Worm (Caenorhabditis elegans) whole organism, young adult: ENCODE measurements around the gene dyf-19.
A peak's percentile ranks its signal among the peaks of the same experiment; 100 is the strongest.

Experiments used
- B0019.2 ChIP-seq: fragments of 200-800 bp; sonication (Bioruptor generic); conservative IDR thresholded peaks from 2 replicates; pipeline ENCODE4 v1.3.6; 2022; ENCODE audit warnings: missing genetic modification reagents, missing genetic modification characterization, missing compliant biosample characterization
- B0035.1 ChIP-seq: sonication (generic microtip); optimal IDR thresholded peaks from 2 replicates; lab custom pipeline; 2016; ENCODE audit warnings: missing genetic modification characterization, mild to moderate bottlenecking, missing compliant biosample characterization, missing genotype, missing genetic modification reagents
- B0336.3 ChIP-seq: fragments of 200-800 bp; sonication (Bioruptor generic); IDR thresholded peaks from 2 replicates; pipeline ENCODE4 v1.3.6; 2022; ENCODE audit warnings: missing genetic modification characterization, missing compliant biosample characterization
- C17E4.6 ChIP-seq: fragments of 200-800 bp; sonication (Bioruptor generic); IDR thresholded peaks from 2 replicates; pipeline ENCODE4 v1.3.6; 2022; ENCODE audit warnings: missing genetic modification reagents, missing genetic modification characterization, missing compliant biosample characterization
- F39B2.1 ChIP-seq: fragments of 200-800 bp; sonication (Bioruptor generic); IDR thresholded peaks from 2 replicates; pipeline ENCODE4 v1.3.6; 2022; ENCODE audit warnings: missing genetic modification reagents, missing genetic modification characterization, missing compliant biosample characterization
- F52B5.7 ChIP-seq: sonication (generic microtip); optimal IDR thresholded peaks from 2 replicates; lab custom pipeline; 2016; ENCODE audit warnings: mild to moderate bottlenecking, missing genetic modification characterization, missing compliant biosample characterization
- Y79H2A.3 ChIP-seq: fragments of 200-800 bp; sonication (Bioruptor generic); conservative IDR thresholded peaks from 2 replicates; pipeline ENCODE4 v1.3.6; 2022; ENCODE audit warnings: missing genetic modification reagents, missing genetic modification characterization, missing compliant biosample characterization
- ama-1 ChIP-seq, 3 experiments: fragments of 150-350 bp in 1 of 3; sonication (generic microtip) in 2 of 3; optimal IDR thresholded peaks; 2 replicates each; lab custom pipeline; 2014 to 2018; ENCODE audit warnings: missing biosample characterization in 2 of 3, missing genetic modification characterization in 2 of 3, missing genetic modification reagents in 2 of 3
- aptf-2 ChIP-seq: fragments of 200-800 bp; sonication (Bioruptor generic); conservative IDR thresholded peaks from 2 replicates; pipeline ENCODE4 v1.3.6; 2022; ENCODE audit warnings: missing genetic modification reagents, missing genetic modification characterization, missing compliant biosample characterization
- aptf-3 ChIP-seq: fragments of 200-800 bp; sonication (Bioruptor generic); IDR thresholded peaks from 2 replicates; pipeline ENCODE4 v1.3.6; 2022; ENCODE audit warnings: missing genetic modification characterization, missing compliant biosample characterization
- athp-1 ChIP-seq: sonication (generic microtip); optimal IDR thresholded peaks from 2 replicates; lab custom pipeline; 2017; ENCODE audit warnings: mild to moderate bottlenecking, missing genetic modification characterization, missing compliant biosample characterization
- attf-3 ChIP-seq: fragments of 200-800 bp; sonication (Bioruptor generic); conservative IDR thresholded peaks from 2 replicates; pipeline ENCODE4 v1.3.6; 2022; ENCODE audit warnings: missing genetic modification reagents, missing genetic modification characterization, missing compliant biosample characterization
- bed-2 ChIP-seq: fragments of 200-800 bp; sonication (Bioruptor generic); IDR thresholded peaks from 2 replicates; pipeline ENCODE4 v1.3.6; 2022; ENCODE audit warnings: missing genetic modification reagents, missing genetic modification characterization, missing compliant biosample characterization
- ceh-100 ChIP-seq: fragments of 200-800 bp; sonication (Bioruptor generic); IDR thresholded peaks from 2 replicates; pipeline ENCODE4 v1.3.6; 2022; ENCODE audit warnings: missing genetic modification reagents, missing genetic modification characterization, missing compliant biosample characterization
- ceh-27 ChIP-seq: fragments of 200-800 bp; sonication (Bioruptor generic); optimal IDR thresholded peaks from 2 replicates; lab custom pipeline; 2018; ENCODE audit warnings: mild to moderate bottlenecking, missing genetic modification characterization, moderate library complexity, missing compliant biosample characterization
- ceh-58 ChIP-seq: fragments of 200-800 bp; sonication (Bioruptor generic); IDR thresholded peaks from 2 replicates; pipeline ENCODE4 v1.3.6; 2022; ENCODE audit warnings: missing genetic modification characterization, missing compliant biosample characterization
- dox-1 ChIP-seq: fragments of 200-800 bp; sonication (Bioruptor generic); IDR thresholded peaks from 2 replicates; pipeline ENCODE4 v1.3.6; 2022; ENCODE audit warnings: missing genetic modification reagents, missing genetic modification characterization, missing compliant biosample characterization
- dpl-1 ChIP-seq: fragments of 150-350 bp; optimal IDR thresholded peaks from 2 replicates; lab custom pipeline; 2014; ENCODE audit warnings: missing biosample characterization, missing genetic modification reagents, missing genetic modification characterization
- efl-1 ChIP-seq: fragments of 150-350 bp; optimal IDR thresholded peaks from 2 replicates; lab custom pipeline; 2014; ENCODE audit warnings: missing biosample characterization, missing genetic modification reagents, missing genetic modification characterization
- egl-44 ChIP-seq: fragments of 200-800 bp; sonication (Bioruptor generic); IDR thresholded peaks from 2 replicates; pipeline ENCODE4 v1.3.6; 2022; ENCODE audit warnings: missing genetic modification reagents, missing genetic modification characterization, missing compliant biosample characterization
- egrh-3 ChIP-seq: fragments of 200-800 bp; sonication (Bioruptor generic); IDR thresholded peaks from 2 replicates; pipeline ENCODE4 v1.3.6; 2022; ENCODE audit warnings: missing genetic modification reagents, missing genetic modification characterization, missing compliant biosample characterization
- ekl-4 ChIP-seq: fragments of 200-800 bp; sonication (Bioruptor generic); IDR thresholded peaks from 2 replicates; pipeline ENCODE4 v1.3.6; 2022; ENCODE audit warnings: missing genetic modification reagents, missing genetic modification characterization, missing compliant biosample characterization
- fkh-3 ChIP-seq: sonication (generic microtip); optimal IDR thresholded peaks from 2 replicates; lab custom pipeline; 2016; ENCODE audit warnings: mild to moderate bottlenecking, missing genetic modification characterization, missing compliant biosample characterization
- gei-17 ChIP-seq: fragments of 200-800 bp; sonication (Bioruptor generic); optimal IDR thresholded peaks from 2 replicates; lab custom pipeline; 2018; ENCODE audit warnings: mild to moderate bottlenecking, missing genetic modification characterization, missing compliant biosample characterization
- hlh-12 ChIP-seq: sonication (generic microtip); optimal IDR thresholded peaks from 2 replicates; lab custom pipeline; 2016; ENCODE audit warnings: missing genetic modification characterization, missing compliant biosample characterization
- hmg-1.2 ChIP-seq: fragments of 200-800 bp; sonication (Bioruptor generic); IDR thresholded peaks from 2 replicates; pipeline ENCODE4 v1.3.6; 2022; ENCODE audit warnings: missing genetic modification reagents, missing genetic modification characterization, missing compliant biosample characterization
- hsf-1 ChIP-seq: fragments of 200-800 bp; sonication (Bioruptor generic); IDR thresholded peaks from 2 replicates; pipeline ENCODE4 v1.3.6; 2022; ENCODE audit warnings: missing genetic modification reagents, missing genetic modification characterization, missing compliant biosample characterization
- lin-26 ChIP-seq: fragments of 200-800 bp; sonication (Bioruptor generic); IDR thresholded peaks from 2 replicates; pipeline ENCODE4 v1.3.6; 2022; ENCODE audit warnings: missing genetic modification reagents, missing genetic modification characterization, missing compliant biosample characterization
- lin-35 ChIP-seq, 3 experiments: fragments of 150-350 bp in 2 of 3; sonication (generic microtip) in 1 of 3; optimal IDR thresholded peaks; 2 replicates each; lab custom pipeline; 2014 to 2018; ENCODE audit warnings: missing biosample characterization in 3 of 3, missing genetic modification characterization in 3 of 3, missing genetic modification reagents in 3 of 3
- lsl-1 ChIP-seq: fragments of 200-800 bp; sonication (Bioruptor generic); optimal IDR thresholded peaks from 2 replicates; lab custom pipeline; 2018; ENCODE audit warnings: mild to moderate bottlenecking, missing genetic modification characterization, moderate library complexity, missing compliant biosample characterization
- lsy-27 ChIP-seq: sonication (generic microtip); optimal IDR thresholded peaks from 2 replicates; lab custom pipeline; 2017; ENCODE audit warnings: missing genetic modification characterization, mild to moderate bottlenecking, missing compliant biosample characterization, antibody characterized with exemption, missing genotype, borderline replicate concordance; ENCODE audit not compliant: insufficient read depth
- madf-6 ChIP-seq: fragments of 200-800 bp; sonication (Bioruptor generic); IDR thresholded peaks from 2 replicates; pipeline ENCODE4 v1.3.6; 2022; ENCODE audit warnings: missing genetic modification reagents, missing genetic modification characterization, missing compliant biosample characterization
- mcd-1 ChIP-seq: fragments of 200-800 bp; sonication (Bioruptor generic); IDR thresholded peaks from 2 replicates; pipeline ENCODE4 v1.3.6; 2022; ENCODE audit warnings: missing genetic modification reagents, missing genetic modification characterization, missing compliant biosample characterization
- mes-4 ChIP-seq: sonication (generic microtip); optimal IDR thresholded peaks from 2 replicates; lab custom pipeline; 2016; ENCODE audit warnings: missing genotype, missing genetic modification characterization, missing compliant biosample characterization
- nfya-1 ChIP-seq: sonication (generic microtip); optimal IDR thresholded peaks from 2 replicates; lab custom pipeline; 2017; ENCODE audit warnings: antibody characterized with exemption, missing compliant biosample characterization, missing genetic modification characterization, borderline replicate concordance; ENCODE audit not compliant: insufficient read depth
- nhr-120 ChIP-seq: fragments of 200-800 bp; sonication (Bioruptor generic); IDR thresholded peaks from 2 replicates; pipeline ENCODE4 v1.3.6; 2022; ENCODE audit warnings: missing genetic modification characterization, missing compliant biosample characterization
- nhr-179 ChIP-seq: sonication (generic microtip); optimal IDR thresholded peaks from 2 replicates; lab custom pipeline; 2016; ENCODE audit warnings: mild to moderate bottlenecking, missing genetic modification characterization, missing compliant biosample characterization
- nhr-80 ChIP-seq: sonication (generic microtip); optimal IDR thresholded peaks from 2 replicates; lab custom pipeline; 2016; ENCODE audit warnings: missing genetic modification characterization, missing compliant biosample characterization
- pbrm-1 ChIP-seq: fragments of 200-800 bp; sonication (Bioruptor generic); IDR thresholded peaks from 2 replicates; pipeline ENCODE4 v1.3.6; 2022; ENCODE audit warnings: missing genetic modification reagents, missing genetic modification characterization, missing compliant biosample characterization
- repo-1 ChIP-seq: sonication (generic microtip); optimal IDR thresholded peaks from 2 replicates; lab custom pipeline; 2017; ENCODE audit warnings: mild to moderate bottlenecking, missing genetic modification characterization, missing compliant biosample characterization
- snpc-1.1 ChIP-seq: sonication (generic microtip); optimal IDR thresholded peaks from 2 replicates; lab custom pipeline; 2017; ENCODE audit warnings: missing genetic modification characterization, mild to moderate bottlenecking, missing compliant biosample characterization, antibody characterized with exemption, moderate library complexity, missing genotype, missing genetic modification reagents; ENCODE audit not compliant: insufficient read depth
- snpc-4 ChIP-seq, 5 experiments: fragments of 150-350 bp in 1 of 5; sonication (generic microtip) in 4 of 5; optimal IDR thresholded peaks; 2 replicates each; lab custom pipeline; 2014 to 2018; ENCODE audit warnings: missing genetic modification characterization in 5 of 5, missing biosample characterization in 3 of 5, antibody characterized with exemption in 2 of 5, mild to moderate bottlenecking in 2 of 5, missing compliant biosample characterization in 2 of 5, missing genotype in 2 of 5, moderate library complexity in 2 of 5, missing genetic modification reagents in 1 of 5
- unc-130 ChIP-seq: sonication (generic microtip); optimal IDR thresholded peaks from 2 replicates; lab custom pipeline; 2016; ENCODE audit warnings: missing genetic modification reagents, missing genetic modification characterization, missing compliant biosample characterization
- zfh-2 ChIP-seq: fragments of 200-800 bp; sonication (Bioruptor generic); conservative IDR thresholded peaks from 2 replicates; pipeline ENCODE4 v1.3.6; 2022; ENCODE audit warnings: missing genetic modification reagents, missing genetic modification characterization, missing compliant biosample characterization
- zim-3 ChIP-seq: sonication (generic microtip); optimal IDR thresholded peaks from 2 replicates; lab custom pipeline; 2017; ENCODE audit warnings: mild to moderate bottlenecking, missing genetic modification characterization, moderate library complexity, missing compliant biosample characterization
- ztf-18 ChIP-seq: sonication (generic microtip); optimal IDR thresholded peaks from 2 replicates; lab custom pipeline; 2016; ENCODE audit warnings: missing genotype, mild to moderate bottlenecking, missing genetic modification characterization, missing compliant biosample characterization
- ztf-26 ChIP-seq: sonication (generic microtip); optimal IDR thresholded peaks from 2 replicates; lab custom pipeline; 2017; ENCODE audit warnings: missing genetic modification characterization, missing compliant biosample characterization
- ztf-28 ChIP-seq: fragments of 200-800 bp; sonication (Bioruptor generic); IDR thresholded peaks from 2 replicates; pipeline ENCODE4 v1.3.6; 2022; ENCODE audit warnings: missing genetic modification reagents, missing genetic modification characterization, missing compliant biosample characterization

The dyf-19 gene

DNA sequence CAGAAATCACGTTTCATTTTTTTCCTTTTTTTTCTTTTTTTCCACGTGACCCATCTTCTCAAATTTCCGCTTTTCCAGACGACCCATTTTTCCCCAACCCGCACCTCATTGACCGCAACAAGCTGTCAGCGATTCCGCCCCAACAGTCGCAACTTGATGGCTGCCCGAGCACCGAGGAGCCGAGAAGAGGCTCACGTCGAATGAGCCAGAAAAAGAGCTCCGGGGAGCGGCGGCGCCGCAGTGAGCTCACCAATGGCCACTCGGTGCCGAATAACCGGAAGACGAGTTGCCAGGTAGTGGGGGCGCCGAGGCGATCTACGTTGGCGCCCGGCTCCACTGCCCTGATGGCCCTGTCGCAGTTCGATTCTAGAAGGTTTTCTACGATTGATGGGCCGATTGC, 34.0 kb upstream of the dyf-19 start:
- TF ChIP-seq lin-35 (GFP tag; optimal IDR thresholded peaks at IDR 0.05; lab: Kevin White, UChicago), result no peak
- no peak for TF ChIP-seq ztf-18
- no peak for TF ChIP-seq ztf-28 (GFP tag; lab: Robert Waterston, UW)
- no peak for TF ChIP-seq ceh-100
- no peak for TF ChIP-seq attf-3 (GFP tag; lab: Robert Waterston, UW)
- no peak for TF ChIP-seq B0019.2 (GFP tag; lab: Robert Waterston, UW)
- TF ChIP-seq pbrm-1 (GFP tag; lab: Robert Waterston, UW), result no peak
- no peak for TF ChIP-seq lsl-1 (GFP tag; lab: Kevin White, UChicago)
- TF ChIP-seq lin-26, result 0 out of 2 replicates have a peak, but pooled peaks have one; percentile 13
- TF ChIP-seq unc-130 (GFP tag; lab: Kevin White, UChicago), result no peak
- TF ChIP-seq gei-17 (GFP tag; lab: Kevin White, UChicago), result no peak
- no peak for TF ChIP-seq hmg-1.2 (GFP tag; lab: Robert Waterston, UW)
- no peak for TF ChIP-seq B0035.1 (tag; lab: Kevin White, UChicago)
- TF ChIP-seq nhr-179 (tag; lab: Kevin White, UChicago), result no peak
- TF ChIP-seq efl-1 (GFP tag; lab: Kevin White, UChicago), result no peak
- no peak for TF ChIP-seq C17E4.6 (GFP tag; lab: Robert Waterston, UW)
- TF ChIP-seq ekl-4 (GFP tag; lab: Robert Waterston, UW), result 0 out of 2 replicates have a peak, but pooled peaks have one; percentile 19
- TF ChIP-seq mes-4 (tag; lab: Kevin White, UChicago), result no peak
- 0 out of 2 replicates have a peak, but pooled peaks have one; percentile 25 for TF ChIP-seq mcd-1 (GFP tag; lab: Robert Waterston, UW)
- no peak for TF ChIP-seq F52B5.7 (tag; lab: Kevin White, UChicago)
- no peak for TF ChIP-seq Y79H2A.3
- no peak for TF ChIP-seq athp-1 (tag; lab: Kevin White, UChicago)
- no peak for TF ChIP-seq zim-3 (tag; lab: Kevin White, UChicago)
- no peak for TF ChIP-seq egl-44 (GFP tag; lab: Robert Waterston, UW)
- no peak for TF ChIP-seq snpc-1.1 (tag; lab: Kevin White, UChicago)
- TF ChIP-seq aptf-3 (GFP tag; lab: Robert Waterston, UW), result no peak
- TF ChIP-seq nfya-1, result no peak
- TF ChIP-seq ceh-27, result no peak
- TF ChIP-seq hlh-12 (tag; lab: Kevin White, UChicago), result no peak
- TF ChIP-seq lsy-27 (tag; lab: Kevin White, UChicago), result no peak
- no peak for TF ChIP-seq B0336.3 (GFP tag; lab: Robert Waterston, UW)
- TF ChIP-seq ceh-58 (GFP tag; lab: Robert Waterston, UW), result no peak
- no peak for TF ChIP-seq hsf-1 (GFP tag; lab: Robert Waterston, UW)
- no peak for TF ChIP-seq nhr-120 (GFP tag; lab: Robert Waterston, UW)
- no peak for TF ChIP-seq dpl-1 (GFP tag; lab: Kevin White, UChicago)
- no peak for TF ChIP-seq repo-1 (tag; lab: Kevin White, UChicago)
- TF ChIP-seq ama-1 (optimal IDR thresholded peaks at IDR 0.05; lab: Kevin White, UChicago), result no peak
- no peak for TF ChIP-seq ama-1 (GFP tag; optimal IDR thresholded peaks at IDR 0.05; lab: Kevin White, UChicago)
- no peak for TF ChIP-seq ztf-26 (tag; lab: Kevin White, UChicago)
- 0 out of 2 replicates have a peak, but pooled peaks have one; percentile 25 for TF ChIP-seq dox-1 (GFP tag; lab: Robert Waterston, UW)
- TF ChIP-seq egrh-3, result peak; percentile 86
- TF ChIP-seq snpc-4 (GFP tag; optimal IDR thresholded peaks at IDR 0.05; lab: Kevin White, UChicago), result no peak
- no peak for TF ChIP-seq snpc-4 (tag; optimal IDR thresholded peaks at IDR 0.05; lab: Kevin White, UChicago)
- no peak for TF ChIP-seq bed-2
- TF ChIP-seq madf-6 (GFP tag; lab: Robert Waterston, UW), result no peak
- no peak for TF ChIP-seq aptf-2
- TF ChIP-seq fkh-3 (tag; lab: Kevin White, UChicago), result no peak
- peak; percentile 95 for TF ChIP-seq zfh-2 (GFP tag; lab: Robert Waterston, UW)
- TF ChIP-seq nhr-80, result no peak
- TF ChIP-seq F39B2.1 (GFP tag; lab: Robert Waterston, UW), result no peak
